Fruit fly (Drosophila melanogaster) whole organism, embryonic: Measurements from ENCODE around the gene Pcmt.
A peak's percentile ranks its signal among the peaks of the same experiment; 100 is the strongest.

Source experiments
- Abd-B ChIP-seq: fragments of 200-800 bp; sonication (Bioruptor generic); optimal IDR thresholded peaks from 2 replicates; lab custom pipeline; 2018; ENCODE audit warnings: missing biosample characterization, mild to moderate bottlenecking, missing genetic modification characterization, moderate library complexity
- CG10979 ChIP-seq: fragments of 200-800 bp; sonication (Bioruptor generic); optimal IDR thresholded peaks from 2 replicates; lab custom pipeline; 2018; ENCODE audit warnings: missing biosample characterization, mild to moderate bottlenecking, missing genetic modification characterization, moderate library complexity
- CG11504 ChIP-seq: fragments of 200-800 bp; sonication (Bioruptor generic); optimal IDR thresholded peaks from 3 replicates; lab custom pipeline; 2019; ENCODE audit warnings: missing biosample characterization, mild to moderate bottlenecking, missing genetic modification characterization, moderate library complexity
- CG1647 ChIP-seq: fragments of 200-800 bp; sonication (Bioruptor generic); optimal IDR thresholded peaks from 3 replicates; lab custom pipeline; 2016; ENCODE audit warnings: missing biosample characterization, missing genetic modification characterization
- CG2202 ChIP-seq: fragments of 200-800 bp; sonication (Bioruptor generic); optimal IDR thresholded peaks from 2 replicates; lab custom pipeline; 2018; ENCODE audit warnings: missing biosample characterization, mild to moderate bottlenecking, missing genetic modification characterization
- CG31388 ChIP-seq: fragments of 200-800 bp; sonication (Bioruptor generic); optimal IDR thresholded peaks from 2 replicates; lab custom pipeline; 2016; ENCODE audit warnings: missing biosample characterization, missing genetic modification characterization
- CG7987 ChIP-seq: fragments of 200-800 bp; sonication (Bioruptor generic); optimal IDR thresholded peaks from 2 replicates; lab custom pipeline; 2018; ENCODE audit warnings: missing biosample characterization, mild to moderate bottlenecking, missing genetic modification characterization, moderate library complexity
- D19B ChIP-seq: fragments of 200-800 bp; sonication (Bioruptor generic); optimal IDR thresholded peaks from 2 replicates; lab custom pipeline; 2017; ENCODE audit warnings: missing biosample characterization, mild to moderate bottlenecking, missing genetic modification characterization
- HLH4C ChIP-seq: fragments of 200-800 bp; sonication (Bioruptor generic); IDR thresholded peaks from 3 replicates; pipeline ENCODE4 v1.3.6; 2022; ENCODE audit warnings: missing biosample characterization, missing genetic modification characterization; ENCODE audit not compliant: partially characterized antibody
- crp ChIP-seq, 2 experiments: fragments of 200-800 bp; sonication (Bioruptor generic); optimal IDR thresholded peaks; 2 replicates in 1 of 2; 3 replicates in 1 of 2; lab custom pipeline; 2017; ENCODE audit warnings: missing biosample characterization in 2 of 2, missing genetic modification characterization in 2 of 2, mild to moderate bottlenecking in 1 of 2, moderate library complexity in 1 of 2
- ems ChIP-seq: fragments of 200-800 bp; sonication (Bioruptor generic); optimal IDR thresholded peaks from 3 replicates; lab custom pipeline; 2016; ENCODE audit warnings: missing biosample characterization, missing genetic modification characterization
- exex ChIP-seq: fragments of 200-800 bp; sonication (Bioruptor generic); optimal IDR thresholded peaks from 4 replicates; lab custom pipeline; 2018; ENCODE audit warnings: missing biosample characterization, mild to moderate bottlenecking, missing genetic modification characterization, moderate library complexity

- TF ChIP-seq Abd-B (no peak), CG10979 (no peak), D19B (GFP tag; lab: Kevin White, UChicago) (no peak), crp (GFP tag; optimal IDR thresholded peaks at IDR 0.05; lab: Kevin White, UChicago) (peak in 1 of 2 experiments; percentile 80), CG31388 (GFP tag; lab: Kevin White, UChicago) (no peak), CG2202 (tag; lab: Kevin White, UChicago) (no peak), CG7987 (GFP tag; lab: Kevin White, UChicago) (no peak), exex (tag; lab: Kevin White, UChicago) (no peak), CG11504 (no peak), ems (GFP tag; lab: Kevin White, UChicago) (peak; percentile 2), CG1647 (GFP tag; lab: Kevin White, UChicago) (no peak), HLH4C (GFP tag; lab: Robert Waterston, UW) (no peak)
These were observed 31.0 kb downstream of the Pcmt start, which contains the start of the genes CG43845 and Nmdar1 for dm6 chr3R:5523070-5523637.
